Fruit fly (Drosophila melanogaster) whole organism, larva: Measurements from ENCODE around the gene CG5160.

Source experiments
- noc ChIP-seq: fragments of 200-800 bp; sonication (Bioruptor generic); optimal IDR thresholded peaks from 3 replicates; lab custom pipeline; 2019; ENCODE audit warnings: missing biosample characterization, mild to moderate bottlenecking, missing genetic modification characterization, moderate library complexity

CG5160 gene

DNA sequence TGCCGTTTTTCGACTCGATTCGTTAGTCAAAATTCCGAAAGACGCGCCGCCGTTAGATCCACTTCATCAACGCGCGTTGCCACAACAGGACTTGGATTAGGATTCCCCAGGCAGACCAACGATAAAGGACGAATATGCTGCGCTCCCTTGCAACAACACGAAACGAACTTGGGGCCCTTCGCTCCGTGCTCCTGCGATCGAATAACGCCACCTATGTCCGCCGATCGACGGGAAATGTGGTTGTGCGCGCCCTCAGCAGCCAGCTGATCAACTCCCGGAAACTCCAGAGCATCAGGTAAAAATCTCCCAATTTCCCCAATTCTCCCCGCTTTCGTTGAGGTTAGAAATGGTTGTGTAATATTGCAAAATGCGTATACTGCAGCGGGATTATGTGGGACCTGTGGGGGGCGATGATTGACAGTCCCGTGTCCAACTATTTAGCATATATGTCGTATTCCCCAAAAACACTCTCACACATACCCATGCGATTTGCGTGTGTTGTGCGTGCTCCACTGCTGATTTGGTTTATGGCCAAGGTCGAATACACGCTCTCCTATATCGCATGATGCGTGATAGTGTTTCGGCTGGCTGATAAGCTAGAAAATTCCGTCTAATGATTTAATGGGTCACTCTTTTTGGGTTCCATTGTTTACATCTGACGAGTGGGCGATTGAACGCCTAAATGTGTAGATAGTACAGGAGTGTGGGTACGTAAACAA is 28.7 kb upstream of the CG5160 start:
- TF ChIP-seq noc, result peak; percentile 49

DNA sequence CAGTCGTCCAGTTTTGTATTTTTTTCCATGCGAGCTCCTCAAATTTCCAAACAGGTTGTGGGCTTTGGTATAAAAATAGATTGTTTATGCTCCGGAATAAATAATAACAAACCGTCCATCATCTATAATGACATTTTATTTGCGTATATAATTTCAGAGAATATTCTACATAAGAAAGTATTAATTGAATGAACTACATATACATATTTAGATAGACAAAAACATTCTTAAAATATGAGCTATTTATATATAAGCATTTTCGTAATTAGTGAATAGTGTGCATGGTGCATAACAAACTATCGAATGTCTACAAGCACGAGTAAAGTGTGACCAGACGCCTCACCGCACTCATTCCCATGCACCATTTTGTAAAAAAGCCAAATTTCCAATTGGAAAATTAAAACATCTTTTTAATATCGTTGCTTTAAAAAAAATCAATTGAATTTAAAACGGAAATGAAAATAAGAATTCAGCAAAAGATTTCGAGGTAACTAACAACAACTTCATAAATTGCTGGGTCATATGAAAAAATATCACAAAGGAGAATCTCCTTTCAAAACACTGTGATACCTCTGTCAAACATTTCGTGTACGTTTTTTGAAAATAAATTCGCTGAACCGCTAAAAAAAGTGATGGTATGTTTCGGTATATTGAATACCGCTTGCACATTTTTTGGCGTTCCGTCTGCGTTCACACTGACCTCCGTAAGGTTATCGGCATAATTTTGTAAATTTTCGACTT is 27.9 kb upstream of the CG5160 start, which contains the start of gene muc:
Gene muc, plus strand, starts transcription at position 541 of the 741 bp plus-strand sequence.
- no peak for TF ChIP-seq noc

- TF ChIP-seq noc, result no peak
Observed at dm6 chr2L:7425690-7426056, 27.1 kb upstream of the CG5160 start.

dm6 chr2L:7424907-7425689 is 26.5 kb upstream of the CG5160 start:
- TF ChIP-seq noc, result peak; percentile 87

dm6 chr2L:7424282-7424905 is 25.8 kb upstream of the CG5160 start:
- TF ChIP-seq noc, result no peak

dm6 chr2L:7423333-7423895 is 24.9 kb upstream of the CG5160 start:
- TF ChIP-seq noc, result peak; percentile 79

- TF ChIP-seq noc, result no peak
Observed at dm6 chr2L:7422429-7423283, 24.1 kb upstream of the CG5160 start.

DNA sequence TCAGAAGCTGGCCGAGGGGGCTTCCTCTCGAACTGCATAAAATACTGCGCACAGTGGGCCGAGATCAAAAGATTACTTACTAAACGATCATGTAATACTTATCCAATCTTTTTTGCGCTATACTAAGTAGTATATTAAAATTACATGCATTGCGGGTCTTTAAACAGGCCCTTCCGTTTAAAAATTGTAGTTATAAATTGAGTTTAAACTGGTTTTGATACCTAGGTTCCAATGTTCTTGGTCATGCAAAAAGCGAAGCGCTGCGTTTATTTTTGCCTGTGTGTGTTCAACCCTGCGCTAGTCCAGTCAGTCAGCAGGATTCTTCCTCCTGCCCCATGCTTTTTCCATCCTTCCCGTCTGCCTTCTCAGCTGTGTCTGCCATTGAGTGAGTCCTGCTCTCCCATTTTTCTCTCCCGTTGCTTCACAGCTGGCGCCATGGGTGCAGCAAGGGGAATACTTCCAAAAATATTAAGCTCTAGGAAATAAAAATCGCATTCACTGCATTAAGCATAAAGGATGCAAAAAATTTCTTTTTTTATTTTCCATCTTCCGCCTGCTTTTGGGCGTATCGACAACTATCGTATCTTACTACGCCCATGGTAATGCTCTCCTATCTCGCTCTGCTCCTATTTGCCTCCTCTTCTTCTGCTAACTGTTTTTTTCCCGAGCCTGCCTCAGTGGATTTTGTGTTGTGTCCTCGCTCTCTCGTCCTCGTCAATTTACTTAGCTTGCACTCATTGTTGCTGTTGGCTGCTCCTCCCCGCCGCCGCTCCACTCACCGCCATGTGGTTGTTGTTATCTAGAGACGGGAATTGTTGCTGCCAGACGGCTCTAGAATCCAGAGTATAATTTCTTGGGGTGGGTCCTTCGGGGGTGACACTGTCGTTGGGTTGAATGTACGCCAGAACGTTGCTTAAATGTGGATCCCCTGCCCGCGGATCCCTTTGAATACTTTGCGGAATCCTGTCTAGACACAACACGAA is 22.0 kb upstream of the CG5160 start:
- TF ChIP-seq noc, result peak; percentile 32

dm6 chr2L:7419408-7420304 is 21.1 kb upstream of the CG5160 start:
- TF ChIP-seq noc, result peak; percentile 32

dm6 chr2L:7418148-7418988 is 19.8 kb upstream of the CG5160 start:
- TF ChIP-seq noc, result no peak

dm6 chr2L:7411947-7412621 is 13.5 kb upstream of the CG5160 start, which contains the start of gene chm:
chm (plus strand) TSS chr2L:7412417.
- TF ChIP-seq noc, result peak; percentile 63

dm6 chr2L:7410609-7411008 is 12.1 kb upstream of the CG5160 start, which contains the start of gene CG15818:
CG15818 (plus strand) TSS chr2L:7410909.
- no peak for TF ChIP-seq noc
